Fruit fly (Drosophila melanogaster): ENCODE results near the gene Amun.

The Amun gene

dm6 chrX:11678539-11679040, 36.8 kb downstream of the Amun start, which contains the start of the genes Vlet and bif (continued):
- TF ChIP-seq fd59A (GFP tag; optimal IDR thresholded peaks at IDR 0.05): peak; percentile 34
- peak; percentile 51 for TF ChIP-seq CG10669 (GFP tag; optimal IDR thresholded peaks at IDR 0.05)
- peak; percentile 12 for TF ChIP-seq Blimp-1 (GFP tag; optimal IDR thresholded peaks at IDR 0.05)
- peak; percentile 54 for TF ChIP-seq CG3032 (tag; optimal IDR thresholded peaks at IDR 0.05)
- TF ChIP-seq CG6792 (GFP tag; optimal IDR thresholded peaks at IDR 0.05): peak; percentile 47
- peak; percentile 55 for TF ChIP-seq Sox15 (GFP tag; optimal IDR thresholded peaks at IDR 0.05)
- peak; percentile 77 for TF ChIP-seq CG32006 (GFP tag; optimal IDR thresholded peaks at IDR 0.05)
- peak; percentile 38 for TF ChIP-seq Ets21C (GFP tag; optimal IDR thresholded peaks at IDR 0.05)

dm6 chrX:11664058-11664457, 51.3 kb downstream of the Amun start:
- TF ChIP-seq achi (GFP tag; optimal IDR thresholded peaks at IDR 0.05) (peak; percentile 43), Lpt (GFP tag; optimal IDR thresholded peaks at IDR 0.05) (peak; percentile 5), pdm3 (GFP tag; optimal IDR thresholded peaks at IDR 0.05) (peak; percentile 43), CG6808 (GFP tag; optimal IDR thresholded peaks at IDR 0.05) (peak; percentile 34), eg (GFP tag; IDR thresholded peaks at IDR 0.05) (0 out of 3 replicates have a peak, but pooled peaks have one; percentile 56), CG3032 (tag; optimal IDR thresholded peaks at IDR 0.05) (peak; percentile 43), acj6 (GFP tag; optimal IDR thresholded peaks at IDR 0.05) (peak; percentile 50), Ets96B (tag; optimal IDR thresholded peaks at IDR 0.05) (peak; percentile 39), svp (GFP tag) (peak; percentile 68), CG4318 (GFP tag; optimal IDR thresholded peaks at IDR 0.05) (peak; percentile 16), dac (GFP tag; optimal IDR thresholded peaks at IDR 0.05) (no peak), CG3919 (GFP tag; optimal IDR thresholded peaks at IDR 0.05) (peak; percentile 57), CG16779 (tag; optimal IDR thresholded peaks at IDR 0.05) (no peak), Eip78C (GFP tag) (peak; percentile 85), Ets21C (GFP tag; optimal IDR thresholded peaks at IDR 0.05) (no peak), CG15336 (GFP tag; IDR thresholded peaks at IDR 0.05) (peak; percentile 70), Sox15 (GFP tag; optimal IDR thresholded peaks at IDR 0.05) (peak; percentile 19), Hr4 (GFP tag; optimal IDR thresholded peaks at IDR 0.05) (peak; percentile 55), Hr38 (GFP tag; optimal IDR thresholded peaks at IDR 0.05) (no peak), CG6792 (GFP tag; optimal IDR thresholded peaks at IDR 0.05) (peak; percentile 27), OdsH (GFP tag; optimal IDR thresholded peaks at IDR 0.05) (peak; percentile 48), CG1621 (tag; optimal IDR thresholded peaks at IDR 0.05) (peak; percentile 28), CG6163 (GFP tag; IDR thresholded peaks at IDR 0.05) (peak; percentile 74; the same call in 2 of the 3 replicates), net (GFP tag; optimal IDR thresholded peaks at IDR 0.05) (peak; percentile 46), spab (GFP tag; optimal IDR thresholded peaks at IDR 0.05) (peak; percentile 27), CG9139 (GFP tag; optimal IDR thresholded peaks at IDR 0.05) (peak; percentile 29), CG7368 (GFP tag; optimal IDR thresholded peaks at IDR 0.05) (peak; percentile 48), CG8119 (GFP tag; IDR thresholded peaks at IDR 0.05) (peak; percentile 36; the same call in 1 of the 3 replicates), fd59A (GFP tag; optimal IDR thresholded peaks at IDR 0.05) (peak; percentile 3), Smox (GFP tag; optimal IDR thresholded peaks at IDR 0.05) (no peak), esn (GFP tag; optimal IDR thresholded peaks at IDR 0.05) (peak; percentile 20), CG34406 (GFP tag; optimal IDR thresholded peaks at IDR 0.05) (peak; percentile 33), CG8632 (GFP tag; optimal IDR thresholded peaks at IDR 0.05) (peak; percentile 24), lz (GFP tag; optimal IDR thresholded peaks at IDR 0.05) (peak; percentile 35), Eip75B (GFP tag; optimal IDR thresholded peaks at IDR 0.05) (peak; percentile 42), CG10631 (GFP tag; optimal IDR thresholded peaks at IDR 0.05) (peak; percentile 21), CG31627 (GFP tag; optimal IDR thresholded peaks at IDR 0.05) (no peak), CG8319 (GFP tag; optimal IDR thresholded peaks at IDR 0.05) (no peak), Gug (GFP tag; IDR thresholded peaks at IDR 0.05) (no peak), vri (GFP tag; optimal IDR thresholded peaks at IDR 0.05) (no peak), CG32006 (GFP tag; optimal IDR thresholded peaks at IDR 0.05) (peak; percentile 56), Hr39 (GFP tag; optimal IDR thresholded peaks at IDR 0.05) (peak; percentile 21), dsx (GFP tag; optimal IDR thresholded peaks at IDR 0.05; ENCODE audit: poor library complexity, severe bottlenecking) (peak; percentile 41), CG11902 (GFP tag; optimal IDR thresholded peaks at IDR 0.05) (no peak), cyc (GFP tag; optimal IDR thresholded peaks at IDR 0.05) (peak; percentile 22), Eip93F (GFP tag; optimal IDR thresholded peaks at IDR 0.05) (no peak), topi (GFP tag; optimal IDR thresholded peaks at IDR 0.05) (peak; percentile 15)

All from whole organism, prepupa.